Fruit fly (Drosophila melanogaster): ENCODE data around the gene Evi5.

- no peak for TF ChIP-seq bab1 (GFP tag; optimal IDR thresholded peaks at IDR 0.05)
- no peak for TF ChIP-seq cic (GFP tag; optimal IDR thresholded peaks at IDR 0.05)
- TF ChIP-seq CG11617 (GFP tag; optimal IDR thresholded peaks at IDR 0.05): no peak
- TF ChIP-seq CG1620 (GFP tag; optimal IDR thresholded peaks at IDR 0.05): no peak
- no peak for TF ChIP-seq tj (GFP tag; optimal IDR thresholded peaks at IDR 0.05)
- TF ChIP-seq CG12768 (GFP tag; optimal IDR thresholded peaks at IDR 0.05): no peak
- TF ChIP-seq ovo (GFP tag; optimal IDR thresholded peaks at IDR 0.05): no peak
- TF ChIP-seq pad (GFP tag; optimal IDR thresholded peaks at IDR 0.05): no peak
- no peak for TF ChIP-seq CG7045 (GFP tag; optimal IDR thresholded peaks at IDR 0.05)
- TF ChIP-seq kay (GFP tag; ENCODE audit: borderline replicate concordance): no peak
- TF ChIP-seq toe (GFP tag; optimal IDR thresholded peaks at IDR 0.05): no peak
- TF ChIP-seq CG7101 (tag; optimal IDR thresholded peaks at IDR 0.05): no peak
- no peak for TF ChIP-seq CG14711 (tag; optimal IDR thresholded peaks at IDR 0.05)
- TF ChIP-seq Crg-1 (GFP tag; optimal IDR thresholded peaks at IDR 0.05): no peak
Measured at dm6 chrX:11385498-11385897, 68.7 kb downstream of the Evi5 start.

All from whole organism, adult.